Worm (Caenorhabditis elegans): ENCODE data around the gene D2085.7.

ce11 chrII:8691344-8691960 lies 50.3 kb downstream of the D2085.7 start, which contains the start of gene C34C6.3:
- TF ChIP-seq dao-5 (tag; optimal IDR thresholded peaks at IDR 0.05) (no peak), him-1 (tag; optimal IDR thresholded peaks at IDR 0.05) (no peak)
